Worm (Caenorhabditis elegans) whole organism, mixed stage, embryonic: ENCODE results near the gene ZC487.1.

Experiments
- M03D4.4 ChIP-seq: sonication (generic microtip); optimal IDR thresholded peaks from 2 replicates; lab custom pipeline; 2017; ENCODE audit warnings: mild to moderate bottlenecking, missing genetic modification characterization, missing compliant biosample characterization
- bed-3 ChIP-seq: fragments of 200-800 bp; sonication (Bioruptor generic); optimal IDR thresholded peaks from 3 replicates; lab custom pipeline; 2018; ENCODE audit warnings: mild to moderate bottlenecking, missing genetic modification characterization, moderate library complexity, missing compliant biosample characterization
- blmp-1 ChIP-seq: fragments of 150-350 bp; optimal IDR thresholded peaks from 2 replicates; lab custom pipeline; 2014; ENCODE audit warnings: missing biosample characterization, missing genetic modification characterization
- ceh-39 ChIP-seq: fragments of 150-350 bp; optimal IDR thresholded peaks from 2 replicates; lab custom pipeline; 2014; ENCODE audit warnings: missing biosample characterization, missing genetic modification characterization
- ceh-43 ChIP-seq: fragments of 200-800 bp; sonication (Bioruptor generic); optimal IDR thresholded peaks from 2 replicates; lab custom pipeline; 2018; ENCODE audit warnings: mild to moderate bottlenecking, missing genetic modification characterization, moderate library complexity, missing compliant biosample characterization
- ceh-83 ChIP-seq: fragments of 200-800 bp; sonication (Bioruptor generic); optimal IDR thresholded peaks from 2 replicates; lab custom pipeline; 2018; ENCODE audit warnings: mild to moderate bottlenecking, missing genetic modification characterization, missing compliant biosample characterization
- ces-1 ChIP-seq: fragments of 150-350 bp; optimal IDR thresholded peaks from 2 replicates; lab custom pipeline; 2014; ENCODE audit warnings: missing biosample characterization, missing genetic modification reagents, missing genetic modification characterization
- cnd-1 ChIP-seq: fragments of 200-800 bp; sonication (Bioruptor generic); optimal IDR thresholded peaks from 2 replicates; lab custom pipeline; 2018; ENCODE audit warnings: mild to moderate bottlenecking, missing genetic modification characterization, missing compliant biosample characterization
- drap-1 ChIP-seq: fragments of 200-800 bp; sonication (Bioruptor generic); optimal IDR thresholded peaks from 3 replicates; lab custom pipeline; 2018; ENCODE audit warnings: mild to moderate bottlenecking, missing genetic modification characterization, missing compliant biosample characterization
- elt-1 ChIP-seq: sonication (generic microtip); optimal IDR thresholded peaks from 2 replicates; lab custom pipeline; 2017; ENCODE audit warnings: missing genetic modification characterization, mild to moderate bottlenecking, missing compliant biosample characterization, antibody characterized with exemption, moderate library complexity, borderline replicate concordance; ENCODE audit not compliant: insufficient read depth
- elt-3 ChIP-seq: fragments of 150-350 bp; optimal IDR thresholded peaks from 2 replicates; lab custom pipeline; 2014; ENCODE audit warnings: missing biosample characterization, missing genetic modification characterization
- hlh-1 ChIP-seq: fragments of 150-350 bp; optimal IDR thresholded peaks from 2 replicates; lab custom pipeline; 2014; ENCODE audit warnings: missing biosample characterization, missing genetic modification reagents, missing genetic modification characterization
- lin-13 ChIP-seq: fragments of 150-350 bp; optimal IDR thresholded peaks from 2 replicates; lab custom pipeline; 2014; ENCODE audit warnings: missing biosample characterization, missing genetic modification characterization
- lin-32 ChIP-seq: fragments of 200-800 bp; sonication (Bioruptor generic); optimal IDR thresholded peaks from 2 replicates; lab custom pipeline; 2018; ENCODE audit warnings: mild to moderate bottlenecking, missing genetic modification characterization, missing compliant biosample characterization
- lsy-2 ChIP-seq: fragments of 150-350 bp; optimal IDR thresholded peaks from 2 replicates; lab custom pipeline; 2014; ENCODE audit warnings: missing biosample characterization, missing genetic modification characterization
- mab-5 ChIP-seq: fragments of 150-350 bp; optimal IDR thresholded peaks from 2 replicates; lab custom pipeline; 2014; ENCODE audit warnings: missing biosample characterization, missing genetic modification characterization
- mls-2 ChIP-seq: sonication (generic microtip); optimal IDR thresholded peaks from 2 replicates; lab custom pipeline; 2016; ENCODE audit warnings: mild to moderate bottlenecking, missing genetic modification characterization, moderate library complexity, missing compliant biosample characterization
- nhr-12 ChIP-seq: fragments of 150-350 bp; optimal IDR thresholded peaks from 2 replicates; lab custom pipeline; 2014; ENCODE audit warnings: missing biosample characterization, missing genetic modification characterization
- nhr-2 ChIP-seq: fragments of 150-350 bp; optimal IDR thresholded peaks from 2 replicates; lab custom pipeline; 2014; ENCODE audit warnings: missing biosample characterization, missing genetic modification characterization
- nhr-28 ChIP-seq: fragments of 150-350 bp; optimal IDR thresholded peaks from 2 replicates; lab custom pipeline; 2014; ENCODE audit warnings: missing biosample characterization, missing genetic modification characterization
- nhr-76 ChIP-seq: sonication (generic microtip); optimal IDR thresholded peaks from 2 replicates; lab custom pipeline; 2017; ENCODE audit warnings: missing biosample characterization, missing genetic modification characterization
- snpc-4 ChIP-seq: fragments of 150-350 bp; optimal IDR thresholded peaks from 2 replicates; lab custom pipeline; 2014; ENCODE audit warnings: missing biosample characterization, missing genetic modification characterization
- sptf-1 ChIP-seq: sonication (generic microtip); optimal IDR thresholded peaks from 2 replicates; lab custom pipeline; 2017; ENCODE audit warnings: mild to moderate bottlenecking, missing genetic modification characterization, moderate library complexity, missing compliant biosample characterization
- tbx-8 ChIP-seq: fragments of 200-800 bp; sonication (Bioruptor generic); optimal IDR thresholded peaks from 2 replicates; lab custom pipeline; 2018; ENCODE audit warnings: mild to moderate bottlenecking, missing genetic modification characterization, moderate library complexity, missing compliant biosample characterization
- unc-120 ChIP-seq: sonication (generic microtip); optimal IDR thresholded peaks from 2 replicates; lab custom pipeline; 2017; ENCODE audit warnings: missing genetic modification characterization, missing compliant biosample characterization; ENCODE audit not compliant: poor library complexity, severe bottlenecking
- unc-39 ChIP-seq: fragments of 150-350 bp; optimal IDR thresholded peaks from 2 replicates; lab custom pipeline; 2014; ENCODE audit warnings: missing biosample characterization, missing genetic modification characterization
- unc-62 ChIP-seq: fragments of 150-350 bp; optimal IDR thresholded peaks from 2 replicates; lab custom pipeline; 2014; ENCODE audit warnings: missing biosample characterization, missing genetic modification reagents, missing genetic modification characterization
- zip-8 ChIP-seq: fragments of 150-350 bp; optimal IDR thresholded peaks from 2 replicates; lab custom pipeline; 2014; ENCODE audit warnings: missing biosample characterization, missing genetic modification characterization
- ztf-11 ChIP-seq: fragments of 150-350 bp; optimal IDR thresholded peaks from 2 replicates; lab custom pipeline; 2014; ENCODE audit warnings: missing biosample characterization, missing genetic modification characterization

Gene ZC487.1

ce11 chrV:6753257-6753656 is 25.9 kb downstream of the ZC487.1 start:
- TF ChIP-seq nhr-2 (tag; lab: Kevin White, UChicago): no peak
- no peak for TF ChIP-seq mls-2 (tag; lab: Kevin White, UChicago)

- no peak for TF ChIP-seq unc-62 (GFP tag; lab: Kevin White, UChicago)
- TF ChIP-seq cnd-1 (tag; lab: Kevin White, UChicago): no peak
- TF ChIP-seq tbx-8 (GFP tag; lab: Kevin White, UChicago): no peak
- TF ChIP-seq ztf-11 (tag; lab: Kevin White, UChicago): no peak
- no peak for TF ChIP-seq nhr-28 (tag; lab: Kevin White, UChicago)
- no peak for TF ChIP-seq ceh-83 (GFP tag; lab: Kevin White, UChicago)
- TF ChIP-seq unc-120: no peak
Measured at ce11 chrV:6758017-6758416, 30.7 kb downstream of the ZC487.1 start, which contains the start of gene dbl-1. dbl-1 (plus strand) TSS chrV:6758135.

- TF ChIP-seq unc-62 (GFP tag; lab: Kevin White, UChicago) (no peak), ceh-83 (GFP tag; lab: Kevin White, UChicago) (no peak), nhr-12 (tag; lab: Kevin White, UChicago) (no peak), hlh-1 (tag; lab: Kevin White, UChicago) (no peak), unc-120 (no peak), ces-1 (no peak), elt-3 (no peak), lsy-2 (no peak), elt-1 (no peak)
Measured at ce11 chrV:6762361-6762760, 35.0 kb downstream of the ZC487.1 start, which contains the start of gene T25F10.4. T25F10.4 (minus strand) TSS chrV:6762461.

DNA sequence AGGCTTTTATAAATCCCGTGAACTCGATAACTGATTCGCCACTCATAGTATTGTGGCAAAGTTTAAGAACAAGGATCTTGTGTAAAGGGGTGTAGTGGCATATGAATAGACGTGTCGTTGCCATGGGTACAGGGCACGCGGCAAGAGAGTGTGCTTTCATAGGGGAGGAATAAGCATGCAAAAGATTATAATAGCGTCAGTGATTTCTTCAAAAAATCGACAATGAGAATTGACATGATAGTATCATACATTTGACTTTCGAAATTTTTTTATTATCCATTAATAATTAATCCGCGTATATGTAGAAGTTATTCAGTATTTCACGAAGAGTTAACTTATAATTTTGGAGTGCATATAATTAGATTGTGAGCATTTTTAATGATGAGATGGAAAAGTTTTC is 37.6 kb downstream of the ZC487.1 start, which contains the start of gene bbs-8:
TSS of gene bbs-8 (minus strand) at position 101 of the 400 bp plus-strand sequence.
- TF ChIP-seq ceh-43 (GFP tag; lab: Kevin White, UChicago) (no peak), mls-2 (tag; lab: Kevin White, UChicago) (no peak), nhr-12 (tag; lab: Kevin White, UChicago) (no peak), unc-62 (GFP tag; lab: Kevin White, UChicago) (no peak), zip-8 (tag; lab: Kevin White, UChicago) (no peak), unc-39 (tag; lab: Kevin White, UChicago) (no peak)

DNA sequence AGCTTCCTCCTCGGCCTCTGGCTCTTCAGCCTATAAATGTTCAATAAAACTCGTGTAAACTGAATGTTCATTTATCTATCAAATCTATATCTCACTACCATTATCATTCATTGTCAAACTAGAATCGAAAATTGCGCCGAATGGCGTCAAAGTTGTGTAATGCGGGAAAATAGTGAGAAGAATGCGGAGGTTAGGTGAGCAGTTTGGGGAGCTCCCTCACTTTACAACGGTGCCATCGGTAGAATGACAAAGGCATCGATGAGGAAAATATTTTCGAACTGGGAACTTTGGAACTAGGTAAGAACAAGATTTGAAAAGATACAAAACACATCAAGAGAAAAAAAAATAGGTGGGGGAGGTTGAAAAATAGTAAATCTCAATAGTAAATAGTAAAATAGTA is 40.3 kb downstream of the ZC487.1 start:
- TF ChIP-seq hlh-1 (tag; lab: Kevin White, UChicago) (peak; percentile 60), unc-120 (peak; percentile 47), nhr-76 (tag; lab: Kevin White, UChicago) (no peak), mab-5 (no peak)

DNA sequence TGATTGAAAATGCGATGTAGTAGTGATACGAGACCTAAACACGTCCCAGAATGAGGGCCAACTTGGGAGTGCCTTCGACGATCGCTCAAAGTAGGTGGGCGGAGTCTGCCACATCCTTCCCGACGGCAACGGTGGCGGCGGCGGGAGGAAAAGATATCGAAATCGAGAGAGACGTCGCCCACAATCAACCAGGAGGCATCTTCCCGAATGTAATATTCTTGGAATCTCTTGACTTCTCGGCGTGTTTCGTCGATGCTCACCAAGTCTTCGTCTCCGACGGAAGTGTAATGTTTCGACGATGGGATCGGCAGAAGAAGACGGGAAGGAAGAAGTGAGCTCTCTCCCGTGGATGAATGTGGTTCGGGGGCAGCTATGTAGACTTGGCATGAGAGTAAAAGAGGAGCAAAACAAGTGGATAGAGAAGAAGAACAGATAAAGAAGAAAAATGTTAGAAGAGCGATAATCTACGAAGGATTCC is 41.2 kb downstream of the ZC487.1 start, which contains the start of the genes T25F10.1 and clik-1:
TSS of gene T25F10.1 (plus strand) at position 51 of the 478 bp plus-strand sequence.
TSS of gene clik-1 (minus strand) at position 281 of the 478 bp plus-strand sequence.
- no peak for TF ChIP-seq M03D4.4 (tag; lab: Kevin White, UChicago)
- TF ChIP-seq unc-62 (GFP tag; lab: Kevin White, UChicago): peak; percentile 9
- peak; percentile 31 for TF ChIP-seq hlh-1 (tag; lab: Kevin White, UChicago)
- TF ChIP-seq drap-1 (GFP tag; lab: Kevin White, UChicago): no peak
- TF ChIP-seq unc-120: peak; percentile 90
- no peak for TF ChIP-seq elt-3

ce11 chrV:6769440-6769839 is 42.1 kb downstream of the ZC487.1 start:
- TF ChIP-seq ces-1 (no peak), mls-2 (tag; lab: Kevin White, UChicago) (no peak), snpc-4 (tag; lab: Kevin White, UChicago) (no peak), ceh-39 (tag; lab: Kevin White, UChicago) (no peak), drap-1 (GFP tag; lab: Kevin White, UChicago) (no peak), unc-39 (tag; lab: Kevin White, UChicago) (no peak), unc-120 (no peak), ceh-43 (GFP tag; lab: Kevin White, UChicago) (no peak), elt-1 (no peak), bed-3 (GFP tag; lab: Kevin White, UChicago) (no peak), M03D4.4 (tag; lab: Kevin White, UChicago) (no peak), sptf-1 (tag; lab: Kevin White, UChicago) (no peak), unc-62 (GFP tag; lab: Kevin White, UChicago) (no peak), blmp-1 (tag; lab: Kevin White, UChicago) (no peak), lin-32 (GFP tag; lab: Kevin White, UChicago) (no peak), lin-13 (tag; lab: Kevin White, UChicago) (no peak)
